Worm (Caenorhabditis elegans) whole organism, L1 larva: ENCODE data around the gene htp-1.
A peak's percentile ranks its signal among the peaks of the same experiment; 100 is the strongest.

Source experiments
- C04F5.9 ChIP-seq: sonication (generic microtip); optimal IDR thresholded peaks from 2 replicates; lab custom pipeline; 2016; ENCODE audit warnings: missing genetic modification characterization, missing compliant biosample characterization
- C16A3.4 ChIP-seq: fragments of 150-350 bp; optimal IDR thresholded peaks from 2 replicates; lab custom pipeline; 2014; ENCODE audit warnings: missing biosample characterization, missing genetic modification characterization
- aha-1 ChIP-seq: fragments of 150-350 bp; optimal IDR thresholded peaks from 2 replicates; lab custom pipeline; 2014; ENCODE audit warnings: missing biosample characterization, missing genetic modification characterization
- aly-2 ChIP-seq: fragments of 150-350 bp; optimal IDR thresholded peaks from 2 replicates; lab custom pipeline; 2014; ENCODE audit warnings: missing biosample characterization, missing genetic modification characterization
- ama-1 ChIP-seq: fragments of 150-350 bp; optimal IDR thresholded peaks from 2 replicates; lab custom pipeline; 2014
- ceh-88 ChIP-seq: fragments of 200-800 bp; sonication (Bioruptor generic); IDR thresholded peaks from 2 replicates; pipeline ENCODE4 v1.3.6; 2022; ENCODE audit warnings: missing genetic modification characterization, missing compliant biosample characterization
- dsc-1 ChIP-seq: sonication (generic microtip); optimal IDR thresholded peaks from 2 replicates; lab custom pipeline; 2016; ENCODE audit warnings: mild to moderate bottlenecking, missing genetic modification characterization, missing compliant biosample characterization
- efl-3 ChIP-seq: fragments of 200-800 bp; sonication (Bioruptor generic); optimal IDR thresholded peaks from 2 replicates; lab custom pipeline; 2018; ENCODE audit warnings: mild to moderate bottlenecking, missing genetic modification characterization, missing compliant biosample characterization
- egl-13 ChIP-seq: sonication (generic microtip); optimal IDR thresholded peaks from 2 replicates; lab custom pipeline; 2016; ENCODE audit warnings: missing genotype, missing genetic modification reagents, missing genetic modification characterization, missing compliant biosample characterization
- elt-2 ChIP-seq: sonication (generic microtip); optimal IDR thresholded peaks from 2 replicates; lab custom pipeline; 2016; ENCODE audit warnings: missing genetic modification characterization, mild to moderate bottlenecking, inconsistent platforms, missing compliant biosample characterization, missing genetic modification reagents
- ets-5 ChIP-seq: fragments of 200-800 bp; sonication (Bioruptor generic); IDR thresholded peaks from 2 replicates; pipeline ENCODE4 v1.3.6; 2022; ENCODE audit warnings: missing genetic modification characterization, missing compliant biosample characterization
- fkh-4 ChIP-seq: sonication (generic microtip); optimal IDR thresholded peaks from 2 replicates; lab custom pipeline; 2016; ENCODE audit warnings: missing compliant biosample characterization, missing genetic modification characterization, borderline replicate concordance
- fos-1 ChIP-seq: fragments of 150-350 bp; optimal IDR thresholded peaks from 2 replicates; lab custom pipeline; 2014; ENCODE audit warnings: missing biosample characterization, missing genetic modification characterization
- grh-1 ChIP-seq: fragments of 200-800 bp; sonication (Bioruptor generic); IDR thresholded peaks from 2 replicates; pipeline ENCODE4 v1.3.6; 2022; ENCODE audit warnings: missing genetic modification reagents, missing genetic modification characterization, missing compliant biosample characterization
- hlh-17 ChIP-seq: fragments of 200-800 bp; sonication (Bioruptor generic); optimal IDR thresholded peaks from 2 replicates; lab custom pipeline; 2018; ENCODE audit warnings: missing genetic modification characterization, mild to moderate bottlenecking, missing compliant biosample characterization, moderate library complexity, borderline replicate concordance
- hlh-4 ChIP-seq: sonication (generic microtip); optimal IDR thresholded peaks from 2 replicates; lab custom pipeline; 2016; ENCODE audit warnings: mild to moderate bottlenecking, missing genetic modification characterization, missing compliant biosample characterization
- irx-1 ChIP-seq: sonication (generic microtip); optimal IDR thresholded peaks from 2 replicates; lab custom pipeline; 2016; ENCODE audit warnings: missing genetic modification characterization, missing compliant biosample characterization
- jun-1 ChIP-seq: fragments of 150-350 bp; optimal IDR thresholded peaks from 2 replicates; lab custom pipeline; 2014; ENCODE audit warnings: missing biosample characterization, missing genetic modification reagents, missing genetic modification characterization
- lin-13 ChIP-seq: fragments of 150-350 bp; optimal IDR thresholded peaks from 2 replicates; lab custom pipeline; 2014; ENCODE audit warnings: missing biosample characterization, missing genetic modification reagents, missing genetic modification characterization
- lin-14 ChIP-seq: fragments of 200-800 bp; sonication (Bioruptor generic); optimal IDR thresholded peaks from 2 replicates; lab custom pipeline; 2018; ENCODE audit warnings: mild to moderate bottlenecking, missing genetic modification characterization, moderate library complexity, missing compliant biosample characterization
- lin-15B ChIP-seq: fragments of 150-350 bp; sonication (generic microtip); optimal IDR thresholded peaks from 3 replicates; lab custom pipeline; 2014; ENCODE audit warnings: missing biosample characterization, missing genetic modification characterization
- lin-35 ChIP-seq, 2 experiments: fragments of 150-350 bp; optimal IDR thresholded peaks; 2 replicates each; lab custom pipeline; 2014; ENCODE audit warnings: missing biosample characterization in 2 of 2, missing genetic modification characterization in 2 of 2, missing genetic modification reagents in 2 of 2
- lin-39 ChIP-seq: fragments of 150-350 bp; optimal IDR thresholded peaks from 2 replicates; lab custom pipeline; 2014; ENCODE audit warnings: missing biosample characterization, missing genetic modification reagents, missing genetic modification characterization
- lir-3 ChIP-seq: sonication (generic microtip); optimal IDR thresholded peaks from 2 replicates; lab custom pipeline; 2016; ENCODE audit warnings: mild to moderate bottlenecking, missing genetic modification characterization, moderate library complexity, missing compliant biosample characterization; ENCODE audit not compliant: poor library complexity
- lsy-2 ChIP-seq, 2 experiments: fragments of 150-350 bp; optimal IDR thresholded peaks; 2 replicates each; lab custom pipeline; 2014; ENCODE audit warnings: missing biosample characterization in 2 of 2, missing genetic modification characterization in 2 of 2
- mab-9 ChIP-seq: fragments of 200-800 bp; sonication (Bioruptor generic); IDR thresholded peaks from 2 replicates; pipeline ENCODE4 v1.3.6; 2022; ENCODE audit warnings: missing genetic modification reagents, missing genetic modification characterization, missing compliant biosample characterization
- mep-1 ChIP-seq: fragments of 150-350 bp; optimal IDR thresholded peaks from 2 replicates; lab custom pipeline; 2014; ENCODE audit warnings: missing biosample characterization, missing genetic modification characterization
- nhr-19 ChIP-seq: fragments of 200-800 bp; sonication (Bioruptor generic); conservative IDR thresholded peaks from 2 replicates; pipeline ENCODE4 v1.3.6; 2022; ENCODE audit warnings: missing genetic modification characterization, missing compliant biosample characterization
- nhr-47 ChIP-seq: sonication (generic microtip); optimal IDR thresholded peaks from 2 replicates; lab custom pipeline; 2016; ENCODE audit warnings: mild to moderate bottlenecking, missing genetic modification characterization, moderate library complexity, missing compliant biosample characterization
- nhr-71 ChIP-seq: sonication (generic microtip); optimal IDR thresholded peaks from 2 replicates; lab custom pipeline; 2016; ENCODE audit warnings: mild to moderate bottlenecking, missing genetic modification characterization, moderate library complexity, missing compliant biosample characterization
- nhr-76 ChIP-seq: sonication (generic microtip); optimal IDR thresholded peaks from 2 replicates; lab custom pipeline; 2017; ENCODE audit warnings: missing biosample characterization, missing genetic modification characterization
- nhr-77 ChIP-seq: fragments of 150-350 bp; optimal IDR thresholded peaks from 2 replicates; lab custom pipeline; 2014; ENCODE audit warnings: missing biosample characterization, missing genetic modification characterization
- nhr-84 ChIP-seq: sonication (generic microtip); optimal IDR thresholded peaks from 2 replicates; lab custom pipeline; 2017; ENCODE audit warnings: missing biosample characterization, missing genetic modification characterization
- nhr-85 ChIP-seq: sonication (generic microtip); peaks from one replicate; lab custom pipeline; 2016; ENCODE audit warnings: missing genetic modification characterization, inconsistent platforms, missing compliant biosample characterization
- nhr-90 ChIP-seq: sonication (generic microtip); optimal IDR thresholded peaks from 2 replicates; lab custom pipeline; 2016; ENCODE audit warnings: mild to moderate bottlenecking, missing genetic modification characterization, missing compliant biosample characterization; ENCODE audit not compliant: poor library complexity
- pax-3 ChIP-seq: fragments of 200-800 bp; sonication (Bioruptor generic); optimal IDR thresholded peaks from 2 replicates; lab custom pipeline; 2018; ENCODE audit warnings: mild to moderate bottlenecking, missing genetic modification characterization, moderate library complexity, missing compliant biosample characterization
- pqm-1 ChIP-seq: sonication (generic microtip); optimal IDR thresholded peaks from 3 replicates; lab custom pipeline; 2017; ENCODE audit warnings: missing biosample characterization, missing genetic modification characterization
- skn-1 ChIP-seq: fragments of 150-350 bp; optimal IDR thresholded peaks from 2 replicates; lab custom pipeline; 2014; ENCODE audit warnings: missing biosample characterization, missing genetic modification characterization
- snu-23 ChIP-seq: sonication (generic microtip); optimal IDR thresholded peaks from 2 replicates; lab custom pipeline; 2016; ENCODE audit warnings: missing genetic modification characterization, missing compliant biosample characterization
- sox-4 ChIP-seq: sonication (generic microtip); optimal IDR thresholded peaks from 2 replicates; lab custom pipeline; 2016; ENCODE audit warnings: missing genetic modification characterization, missing compliant biosample characterization
- sptf-1 ChIP-seq: fragments of 150-350 bp; optimal IDR thresholded peaks from 2 replicates; lab custom pipeline; 2014; ENCODE audit warnings: missing biosample characterization, missing genetic modification characterization
- tbx-2 ChIP-seq: sonication (generic microtip); optimal IDR thresholded peaks from 2 replicates; lab custom pipeline; 2016; ENCODE audit warnings: missing genetic modification characterization, missing compliant biosample characterization
- unc-62 ChIP-seq: fragments of 150-350 bp; optimal IDR thresholded peaks from 2 replicates; lab custom pipeline; 2014; ENCODE audit warnings: missing biosample characterization, missing genetic modification reagents, missing genetic modification characterization
- vab-15 ChIP-seq: sonication (generic microtip); optimal IDR thresholded peaks from 2 replicates; lab custom pipeline; 2017; ENCODE audit warnings: missing genotype, mild to moderate bottlenecking, missing genetic modification characterization, missing compliant biosample characterization
- xbp-1 ChIP-seq: sonication (generic microtip); optimal IDR thresholded peaks from 2 replicates; lab custom pipeline; 2016; ENCODE audit warnings: missing genetic modification characterization, missing compliant biosample characterization
- ztf-11 ChIP-seq, 2 experiments: sonication (generic microtip); optimal IDR thresholded peaks; 2 replicates each; lab custom pipeline; 2016 to 2017; ENCODE audit warnings: missing genetic modification characterization in 2 of 2, missing biosample characterization in 1 of 2, missing compliant biosample characterization in 1 of 2

Gene htp-1

DNA sequence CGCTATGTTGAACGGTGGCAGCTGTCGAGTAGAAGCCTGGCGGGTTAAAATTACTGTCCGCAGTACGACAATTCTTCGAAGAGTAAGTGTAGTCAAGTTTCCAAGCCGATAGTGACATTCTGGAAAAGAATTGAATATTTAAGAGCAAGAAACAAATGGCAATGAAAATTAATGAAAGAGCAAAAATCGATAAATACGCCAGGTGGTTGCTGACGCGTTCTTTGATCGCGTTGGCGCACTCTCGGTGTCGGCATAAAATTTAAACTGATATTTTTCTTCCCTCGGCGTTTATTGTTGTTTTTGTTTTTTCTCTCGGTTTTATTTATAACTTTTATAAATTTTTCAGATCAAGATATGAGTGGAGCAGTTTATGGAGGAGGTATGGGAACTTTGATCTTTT is 3.3 kb upstream of the htp-1 start, which contains the start of the genes perm-3 and swsn-6 (continued):
- TF ChIP-seq snu-23 (GFP tag; lab: Kevin White, UChicago) (peak; percentile 89), nhr-19 (GFP tag; lab: Robert Waterston, UW) (peak; percentile 85), fkh-4 (no peak), efl-3 (GFP tag; lab: Kevin White, UChicago) (no peak), jun-1 (tag; lab: Kevin White, UChicago) (peak; percentile 49), sox-4 (tag; lab: Kevin White, UChicago) (peak; percentile 46)

DNA sequence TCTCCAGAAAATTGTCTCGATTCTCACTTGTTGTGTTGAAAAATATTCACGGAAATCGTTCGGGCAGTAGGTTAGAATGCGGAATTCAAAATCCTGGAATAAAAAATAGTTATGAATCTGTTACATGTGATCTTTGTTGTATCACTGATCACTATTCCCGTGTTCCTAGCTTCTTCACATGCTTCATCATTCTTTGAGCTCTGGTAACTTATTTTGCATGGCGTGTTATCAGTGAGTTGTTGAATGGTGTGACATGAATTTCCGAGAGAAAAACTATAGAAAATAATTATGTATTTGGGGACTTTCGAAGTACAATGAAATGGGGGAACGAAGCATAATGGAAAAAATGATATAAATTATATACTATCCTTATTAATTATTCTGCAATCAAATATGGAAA is 2.2 kb upstream of the htp-1 start:
- TF ChIP-seq nhr-71 (tag; lab: Kevin White, UChicago) (peak; percentile 18), fos-1 (tag; lab: Kevin White, UChicago) (no peak), lin-35 (GFP tag; optimal IDR thresholded peaks at IDR 0.05; lab: Kevin White, UChicago) (peak in 1 of 2 experiments; percentile 43), elt-2 (tag; lab: Kevin White, UChicago) (peak; percentile 54)

DNA sequence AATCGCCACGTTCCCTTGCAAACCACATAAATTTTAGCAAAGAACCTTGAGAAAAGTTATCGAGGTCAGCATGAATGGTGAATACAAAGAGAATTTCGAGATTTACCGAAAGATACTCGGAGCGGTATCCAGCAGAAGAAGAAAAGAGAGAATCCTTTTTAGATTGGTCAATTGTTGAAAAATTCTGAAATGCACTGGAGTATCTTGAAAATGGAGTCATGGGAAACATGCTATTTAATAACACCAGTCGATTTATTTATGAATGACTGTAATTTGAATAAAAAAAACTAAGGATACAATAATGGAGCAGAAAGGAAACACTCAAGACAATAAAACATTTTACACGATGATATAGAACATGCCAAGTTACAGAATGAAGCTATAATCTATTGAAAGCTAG is 1.4 kb downstream of the htp-1 start:
- TF ChIP-seq vab-15 (tag; lab: Kevin White, UChicago) (no peak), nhr-71 (tag; lab: Kevin White, UChicago) (no peak), nhr-85 (peak; percentile 47), mab-9 (GFP tag; lab: Robert Waterston, UW) (no peak), jun-1 (tag; lab: Kevin White, UChicago) (no peak), lin-14 (GFP tag; lab: Kevin White, UChicago) (peak; percentile 19)

DNA sequence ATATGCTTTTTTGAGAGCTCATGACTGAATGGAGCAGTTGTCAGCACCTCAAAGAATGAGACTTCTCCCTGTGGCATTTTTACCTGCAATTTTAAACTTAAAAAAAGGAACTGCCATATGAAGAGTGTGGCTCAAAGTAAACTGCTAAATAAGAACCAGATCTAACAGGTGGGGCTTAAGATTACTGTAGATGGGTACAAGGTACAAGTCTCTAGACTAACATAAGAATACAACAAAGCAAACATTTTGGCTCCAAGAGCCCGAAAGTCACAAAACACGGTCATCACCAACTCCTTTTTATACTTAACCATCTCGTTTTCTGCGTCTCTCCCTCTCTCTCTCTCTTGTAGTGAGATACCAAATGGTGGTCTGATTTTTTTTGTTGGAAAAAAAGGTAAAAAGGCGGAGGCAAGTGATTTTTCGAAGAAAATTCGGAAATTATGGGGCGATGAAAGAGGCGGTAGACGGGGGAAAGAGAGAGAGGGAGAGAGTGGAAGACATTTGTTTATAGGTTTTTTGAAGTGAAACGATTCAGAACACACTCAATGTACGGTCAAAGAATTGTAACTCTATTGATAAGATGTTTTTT is 2.8 kb downstream of the htp-1 start, which contains the start of gene elo-6:
TSS of gene elo-6 (minus strand) at position 83 of the 589 bp plus-strand sequence.
- TF ChIP-seq sox-4 (tag; lab: Kevin White, UChicago) (no peak), ama-1 (lab: Kevin White, UChicago) (no peak), C04F5.9 (tag; lab: Kevin White, UChicago) (no peak), fos-1 (tag; lab: Kevin White, UChicago) (no peak), mep-1 (tag; lab: Kevin White, UChicago) (peak; percentile 40), jun-1 (tag; lab: Kevin White, UChicago) (no peak), ets-5 (GFP tag; lab: Robert Waterston, UW) (no peak), tbx-2 (tag; lab: Kevin White, UChicago) (peak; percentile 1), grh-1 (GFP tag; lab: Robert Waterston, UW) (no peak), skn-1 (no peak), nhr-90 (tag; lab: Kevin White, UChicago) (peak; percentile 18), irx-1 (tag; lab: Kevin White, UChicago) (no peak), ztf-11 (tag; optimal IDR thresholded peaks at IDR 0.05; lab: Kevin White, UChicago) (no peak), sptf-1 (tag; lab: Kevin White, UChicago) (no peak), efl-3 (GFP tag; lab: Kevin White, UChicago) (no peak), vab-15 (tag; lab: Kevin White, UChicago) (no peak), lin-15B (tag; lab: Kevin White, UChicago) (no peak), hlh-4 (tag; lab: Kevin White, UChicago) (no peak), nhr-71 (tag; lab: Kevin White, UChicago) (peak; percentile 58), nhr-77 (tag; lab: Kevin White, UChicago) (peak; percentile 43), nhr-85 (peak; percentile 84), nhr-84 (tag; lab: Kevin White, UChicago) (no peak), pax-3 (tag; lab: Kevin White, UChicago) (no peak), ceh-88 (GFP tag; lab: Robert Waterston, UW) (no peak), unc-62 (GFP tag; lab: Kevin White, UChicago) (no peak), lin-39 (tag; lab: Kevin White, UChicago) (no peak), C16A3.4 (no peak), lir-3 (tag; lab: Kevin White, UChicago) (no peak), aha-1 (tag; lab: Kevin White, UChicago) (no peak), lin-13 (GFP tag; lab: Kevin White, UChicago) (no peak), xbp-1 (tag; lab: Kevin White, UChicago) (peak; percentile 2), aly-2 (tag; lab: Kevin White, UChicago) (no peak), dsc-1 (no peak), nhr-76 (tag; lab: Kevin White, UChicago) (no peak), nhr-47 (no peak), hlh-17 (GFP tag; lab: Kevin White, UChicago) (no peak), pqm-1 (tag; lab: Kevin White, UChicago) (no peak), lsy-2 (tag; optimal IDR thresholded peaks at IDR 0.05; lab: Kevin White, UChicago) (peak in 1 of 2 experiments; percentile 32), egl-13 (tag; lab: Kevin White, UChicago) (no peak)
